Fruit fly (Drosophila melanogaster): Measurements from ENCODE around the gene Glyp.

Glyp gene

dm6 chr2L:2179366-2179765, 48.8 kb downstream of the Glyp start (continued):
- TF ChIP-seq CG14014 (GFP tag; IDR thresholded peaks at IDR 0.05) (peak; percentile 66), CG18619 (GFP tag; optimal IDR thresholded peaks at IDR 0.05) (peak; percentile 75), ewg (GFP tag; optimal IDR thresholded peaks at IDR 0.05) (peak; percentile 57), CG8089 (GFP tag; optimal IDR thresholded peaks at IDR 0.05) (peak; percentile 26), CG11723 (GFP tag; optimal IDR thresholded peaks at IDR 0.05) (peak; percentile 51), CG8359 (GFP tag; optimal IDR thresholded peaks at IDR 0.05; ENCODE audit: borderline replicate concordance) (peak; percentile 0), CG2875 (GFP tag; optimal IDR thresholded peaks at IDR 0.05) (peak; percentile 8), toy (GFP tag; IDR thresholded peaks at IDR 0.05) (0 out of 2 replicates have a peak, but pooled peaks have one; percentile 44), CG18599 (GFP tag; optimal IDR thresholded peaks at IDR 0.05) (peak; percentile 86), CG10267 (tag; optimal IDR thresholded peaks at IDR 0.05) (no peak), ems (GFP tag; optimal IDR thresholded peaks at IDR 0.05) (peak; percentile 56), CG6689 (GFP tag; IDR thresholded peaks at IDR 0.05) (peak; percentile 58), p53 (GFP tag; optimal IDR thresholded peaks at IDR 0.05) (peak; percentile 58), CG32532 (GFP tag; IDR thresholded peaks at IDR 0.05) (peak; percentile 84), CG9215 (GFP tag; IDR thresholded peaks at IDR 0.05) (peak; percentile 72; the same call in 1 of the 2 replicates), YL-1 (GFP tag; optimal IDR thresholded peaks at IDR 0.05) (no peak), Adf1 (GFP tag; IDR thresholded peaks at IDR 0.05) (peak; percentile 12; the same call in 1 of the 2 replicates), CG8944 (GFP tag; optimal IDR thresholded peaks at IDR 0.05) (peak; percentile 65), Poxn (GFP tag; IDR thresholded peaks at IDR 0.05) (no peak), CG33557 (GFP tag; optimal IDR thresholded peaks at IDR 0.05) (no peak), org-1 (GFP tag; optimal IDR thresholded peaks at IDR 0.05) (peak; percentile 65), CG31441 (GFP tag; IDR thresholded peaks at IDR 0.05) (no peak; the same call in 1 of the 2 replicates), CG10654 (GFP tag; optimal IDR thresholded peaks at IDR 0.05) (peak; percentile 51), CG16863 (GFP tag; optimal IDR thresholded peaks at IDR 0.05) (peak; percentile 60), tap (tag; optimal IDR thresholded peaks at IDR 0.05) (peak; percentile 74), Neu2 (GFP tag; optimal IDR thresholded peaks at IDR 0.05; ENCODE audit: borderline replicate concordance) (no peak), CG10366 (GFP tag; IDR thresholded peaks at IDR 0.05) (peak; percentile 69), wek (GFP tag; optimal IDR thresholded peaks at IDR 0.05) (peak; percentile 32), Dbx (GFP tag; IDR thresholded peaks at IDR 0.05) (peak; percentile 73; the same call in 2 of the 3 replicates), Gug (GFP tag; IDR thresholded peaks at IDR 0.05) (peak; percentile 63; the same call in 2 of the 4 replicates)

- TF ChIP-seq CG12155 (GFP tag; optimal IDR thresholded peaks at IDR 0.05) (peak; percentile 67), CG11560 (tag; IDR thresholded peaks at IDR 0.05) (peak; percentile 59; the same call in 2 of the 3 replicates), ems (GFP tag; optimal IDR thresholded peaks at IDR 0.05) (peak; percentile 84), CG2116 (GFP tag; optimal IDR thresholded peaks at IDR 0.05) (peak; percentile 20), bigmax (GFP tag; optimal IDR thresholded peaks at IDR 0.05) (no peak), CG15514 (GFP tag; optimal IDR thresholded peaks at IDR 0.05) (peak; percentile 74), Poxn (GFP tag; IDR thresholded peaks at IDR 0.05) (0 out of 2 replicates have a peak, but pooled peaks have one; percentile 7), HHEX (GFP tag; optimal IDR thresholded peaks at IDR 0.05) (peak; percentile 87), CG7963 (GFP tag; IDR thresholded peaks at IDR 0.05; ENCODE audit: partially characterized antibody) (no peak), Neu2 (GFP tag; optimal IDR thresholded peaks at IDR 0.05; ENCODE audit: borderline replicate concordance) (no peak), CG17568 (GFP tag; optimal IDR thresholded peaks at IDR 0.05) (peak; percentile 81), CG42726 (GFP tag; IDR thresholded peaks at IDR 0.05; ENCODE audit: partially characterized antibody) (no peak), Atf-2 (GFP tag; optimal IDR thresholded peaks at IDR 0.05) (peak; percentile 61), Dll (GFP tag; IDR thresholded peaks at IDR 0.05; ENCODE audit: partially characterized antibody) (no peak), abd-A (tag; optimal IDR thresholded peaks at IDR 0.05) (no peak), sqz (GFP tag; optimal IDR thresholded peaks at IDR 0.05) (peak; percentile 84), mirr (GFP tag; optimal IDR thresholded peaks at IDR 0.05) (no peak), CG17612 (GFP tag; IDR thresholded peaks at IDR 0.05) (peak; percentile 65; the same call in 1 of the 2 replicates), jigr1 (GFP tag; IDR thresholded peaks at IDR 0.05) (peak; percentile 80), sc (optimal IDR thresholded peaks at IDR 0.05) (no peak), sc (GFP tag; optimal IDR thresholded peaks at IDR 0.05) (peak; percentile 82), ro (GFP tag; IDR thresholded peaks at IDR 0.05) (peak; percentile 62; the same call in 1 of the 2 replicates), Oaz (GFP tag; IDR thresholded peaks at IDR 0.05) (peak; percentile 68), Dp (GFP tag; optimal IDR thresholded peaks at IDR 0.05) (no peak)
Measured at dm6 chr2L:2180120-2180539, 49.5 kb downstream of the Glyp start.
